Worm (Caenorhabditis elegans) whole organism, young adult: ENCODE results near the gene cutl-27.

Source experiments
- B0336.3 ChIP-seq: fragments of 200-800 bp; sonication (Bioruptor generic); IDR thresholded peaks from 2 replicates; pipeline ENCODE4 v1.3.6; 2022; ENCODE audit warnings: missing genetic modification characterization, missing compliant biosample characterization
- C06A6.2 ChIP-seq: fragments of 200-800 bp; sonication (Bioruptor generic); conservative IDR thresholded peaks from 2 replicates; pipeline ENCODE4 v1.3.6; 2022; ENCODE audit warnings: missing genetic modification characterization, missing compliant biosample characterization
- C17E4.6 ChIP-seq: fragments of 200-800 bp; sonication (Bioruptor generic); IDR thresholded peaks from 2 replicates; pipeline ENCODE4 v1.3.6; 2022; ENCODE audit warnings: missing genetic modification reagents, missing genetic modification characterization, missing compliant biosample characterization
- F10E7.11 ChIP-seq: sonication (generic microtip); optimal IDR thresholded peaks from 2 replicates; lab custom pipeline; 2017; ENCODE audit warnings: mild to moderate bottlenecking, missing genetic modification characterization, moderate library complexity, missing compliant biosample characterization
- F23B12.7 ChIP-seq: sonication (generic microtip); optimal IDR thresholded peaks from 2 replicates; lab custom pipeline; 2017; ENCODE audit warnings: missing genetic modification characterization, mild to moderate bottlenecking, missing compliant biosample characterization, antibody characterized with exemption, moderate library complexity; ENCODE audit not compliant: insufficient read depth
- F49E8.2 ChIP-seq: sonication (generic microtip); optimal IDR thresholded peaks from 3 replicates; lab custom pipeline; 2017; ENCODE audit warnings: missing genetic modification characterization, mild to moderate bottlenecking, missing compliant biosample characterization, antibody characterized with exemption, moderate library complexity; ENCODE audit not compliant: insufficient read depth
- F55B11.4 ChIP-seq: sonication (generic microtip); optimal IDR thresholded peaks from 2 replicates; lab custom pipeline; 2016; ENCODE audit warnings: missing compliant biosample characterization, missing genetic modification characterization, borderline replicate concordance; ENCODE audit not compliant: insufficient read depth
- K12H6.12 ChIP-seq: fragments of 200-800 bp; sonication (Bioruptor generic); optimal IDR thresholded peaks from 2 replicates; lab custom pipeline; 2018; ENCODE audit warnings: mild to moderate bottlenecking, missing genetic modification characterization, missing compliant biosample characterization
- Y53G8AR.9 ChIP-seq: fragments of 200-800 bp; sonication (Bioruptor generic); conservative IDR thresholded peaks from 2 replicates; pipeline ENCODE4 v1.3.6; 2022; ENCODE audit warnings: missing genetic modification reagents, missing genetic modification characterization, missing compliant biosample characterization
- Y56A3A.18 ChIP-seq: fragments of 200-800 bp; sonication (Bioruptor generic); IDR thresholded peaks from 2 replicates; pipeline ENCODE4 v1.3.6; 2022; ENCODE audit warnings: missing genetic modification reagents, missing genetic modification characterization, missing compliant biosample characterization
- Y67H2A.10 ChIP-seq: fragments of 200-800 bp; sonication (Bioruptor generic); conservative IDR thresholded peaks from 2 replicates; pipeline ENCODE4 v1.3.6; 2022; ENCODE audit warnings: missing genetic modification reagents, missing genetic modification characterization, missing compliant biosample characterization
- Y95B8A.8 ChIP-seq: fragments of 200-800 bp; sonication (Bioruptor generic); IDR thresholded peaks from 2 replicates; pipeline ENCODE4 v1.3.6; 2022; ENCODE audit warnings: missing genetic modification reagents, missing genetic modification characterization, missing compliant biosample characterization
- akir-1 ChIP-seq: fragments of 200-800 bp; sonication (Bioruptor generic); optimal IDR thresholded peaks from 2 replicates; lab custom pipeline; 2018; ENCODE audit warnings: mild to moderate bottlenecking, missing genetic modification characterization, moderate library complexity, missing compliant biosample characterization
- ama-1 ChIP-seq, 3 experiments: fragments of 150-350 bp in 1 of 3; sonication (generic microtip) in 2 of 3; optimal IDR thresholded peaks; 2 replicates each; lab custom pipeline; 2014 to 2018; ENCODE audit warnings: missing biosample characterization in 2 of 3, missing genetic modification characterization in 2 of 3, missing genetic modification reagents in 2 of 3
- aptf-2 ChIP-seq: fragments of 200-800 bp; sonication (Bioruptor generic); conservative IDR thresholded peaks from 2 replicates; pipeline ENCODE4 v1.3.6; 2022; ENCODE audit warnings: missing genetic modification reagents, missing genetic modification characterization, missing compliant biosample characterization
- aptf-3 ChIP-seq: fragments of 200-800 bp; sonication (Bioruptor generic); IDR thresholded peaks from 2 replicates; pipeline ENCODE4 v1.3.6; 2022; ENCODE audit warnings: missing genetic modification characterization, missing compliant biosample characterization
- attf-3 ChIP-seq: fragments of 200-800 bp; sonication (Bioruptor generic); conservative IDR thresholded peaks from 2 replicates; pipeline ENCODE4 v1.3.6; 2022; ENCODE audit warnings: missing genetic modification reagents, missing genetic modification characterization, missing compliant biosample characterization
- bed-1 ChIP-seq: fragments of 200-800 bp; sonication (Bioruptor generic); IDR thresholded peaks from 2 replicates; pipeline ENCODE4 v1.3.6; 2022; ENCODE audit warnings: missing genetic modification reagents, missing genetic modification characterization, missing compliant biosample characterization
- ceh-40 ChIP-seq: fragments of 200-800 bp; sonication (Bioruptor generic); IDR thresholded peaks from 2 replicates; pipeline ENCODE4 v1.3.6; 2022; ENCODE audit warnings: missing genetic modification characterization, missing compliant biosample characterization
- ceh-58 ChIP-seq: fragments of 200-800 bp; sonication (Bioruptor generic); IDR thresholded peaks from 2 replicates; pipeline ENCODE4 v1.3.6; 2022; ENCODE audit warnings: missing genetic modification characterization, missing compliant biosample characterization
- chd-7 ChIP-seq: sonication (generic microtip); optimal IDR thresholded peaks from 2 replicates; lab custom pipeline; 2016; ENCODE audit warnings: mild to moderate bottlenecking, missing genetic modification characterization, moderate library complexity, missing compliant biosample characterization
- dox-1 ChIP-seq: fragments of 200-800 bp; sonication (Bioruptor generic); IDR thresholded peaks from 2 replicates; pipeline ENCODE4 v1.3.6; 2022; ENCODE audit warnings: missing genetic modification reagents, missing genetic modification characterization, missing compliant biosample characterization
- efl-1 ChIP-seq: fragments of 150-350 bp; optimal IDR thresholded peaks from 2 replicates; lab custom pipeline; 2014; ENCODE audit warnings: missing biosample characterization, missing genetic modification reagents, missing genetic modification characterization
- egl-44 ChIP-seq: fragments of 200-800 bp; sonication (Bioruptor generic); IDR thresholded peaks from 2 replicates; pipeline ENCODE4 v1.3.6; 2022; ENCODE audit warnings: missing genetic modification reagents, missing genetic modification characterization, missing compliant biosample characterization
- fkh-3 ChIP-seq: sonication (generic microtip); optimal IDR thresholded peaks from 2 replicates; lab custom pipeline; 2016; ENCODE audit warnings: mild to moderate bottlenecking, missing genetic modification characterization, missing compliant biosample characterization
- lag-1 ChIP-seq: fragments of 200-800 bp; sonication (Bioruptor generic); IDR thresholded peaks from 2 replicates; pipeline ENCODE4 v1.3.6; 2022; ENCODE audit warnings: missing genetic modification reagents, missing genetic modification characterization, missing compliant biosample characterization
- lin-54 ChIP-seq: fragments of 200-800 bp; sonication (Bioruptor generic); optimal IDR thresholded peaks from 2 replicates; lab custom pipeline; 2018; ENCODE audit warnings: mild to moderate bottlenecking, missing genetic modification characterization, missing compliant biosample characterization
- lsl-1 ChIP-seq: fragments of 200-800 bp; sonication (Bioruptor generic); optimal IDR thresholded peaks from 2 replicates; lab custom pipeline; 2018; ENCODE audit warnings: mild to moderate bottlenecking, missing genetic modification characterization, moderate library complexity, missing compliant biosample characterization
- madf-6 ChIP-seq: fragments of 200-800 bp; sonication (Bioruptor generic); IDR thresholded peaks from 2 replicates; pipeline ENCODE4 v1.3.6; 2022; ENCODE audit warnings: missing genetic modification reagents, missing genetic modification characterization, missing compliant biosample characterization
- madf-8 ChIP-seq: fragments of 200-800 bp; sonication (Bioruptor generic); conservative IDR thresholded peaks from 2 replicates; pipeline ENCODE4 v1.3.6; 2022; ENCODE audit warnings: missing genetic modification reagents, missing genetic modification characterization, missing compliant biosample characterization
- mxl-1 ChIP-seq: sonication (generic microtip); optimal IDR thresholded peaks from 2 replicates; lab custom pipeline; 2016; ENCODE audit warnings: missing genetic modification characterization, missing compliant biosample characterization
- nhr-27 ChIP-seq: fragments of 200-800 bp; sonication (Bioruptor generic); optimal IDR thresholded peaks from 2 replicates; lab custom pipeline; 2018; ENCODE audit warnings: mild to moderate bottlenecking, missing genetic modification characterization, moderate library complexity, missing compliant biosample characterization
- nhr-80 ChIP-seq: sonication (generic microtip); optimal IDR thresholded peaks from 2 replicates; lab custom pipeline; 2016; ENCODE audit warnings: missing genetic modification characterization, missing compliant biosample characterization
- nhr-90 ChIP-seq: sonication (generic microtip); optimal IDR thresholded peaks from 2 replicates; lab custom pipeline; 2016; ENCODE audit warnings: missing genotype, mild to moderate bottlenecking, missing genetic modification characterization, missing compliant biosample characterization
- pbrm-1 ChIP-seq: fragments of 200-800 bp; sonication (Bioruptor generic); IDR thresholded peaks from 2 replicates; pipeline ENCODE4 v1.3.6; 2022; ENCODE audit warnings: missing genetic modification reagents, missing genetic modification characterization, missing compliant biosample characterization
- pha-4 ChIP-seq: fragments of 150-350 bp; sonication (generic microtip); optimal IDR thresholded peaks from 2 replicates; lab custom pipeline; 2014; ENCODE audit warnings: missing biosample characterization, missing genetic modification reagents, missing genetic modification characterization
- rec-8 ChIP-seq, 2 experiments: sonication (generic microtip); optimal IDR thresholded peaks; 2 replicates each; lab custom pipeline; 2016; ENCODE audit warnings: mild to moderate bottlenecking in 2 of 2, missing genetic modification characterization in 2 of 2, missing genetic modification reagents in 2 of 2, missing genotype in 2 of 2, missing biosample characterization in 1 of 2, missing compliant biosample characterization in 1 of 2, moderate library complexity in 1 of 2
- rpc-1 ChIP-seq, 2 experiments: fragments of 150-350 bp in 1 of 2; sonication (generic microtip) in 1 of 2; optimal IDR thresholded peaks; 2 replicates each; lab custom pipeline; 2014 to 2018; ENCODE audit warnings: missing biosample characterization in 1 of 2, missing genetic modification characterization in 1 of 2, missing genetic modification reagents in 1 of 2, missing genotype in 1 of 2
- sea-2 ChIP-seq: fragments of 200-800 bp; sonication (Bioruptor generic); IDR thresholded peaks from 2 replicates; pipeline ENCODE4 v1.3.6; 2022; ENCODE audit warnings: missing genetic modification characterization, missing compliant biosample characterization
- snpc-4 ChIP-seq, 5 experiments: fragments of 150-350 bp in 1 of 5; sonication (generic microtip) in 4 of 5; optimal IDR thresholded peaks; 2 replicates each; lab custom pipeline; 2014 to 2018; ENCODE audit warnings: missing genetic modification characterization in 5 of 5, missing biosample characterization in 3 of 5, antibody characterized with exemption in 2 of 5, mild to moderate bottlenecking in 2 of 5, missing compliant biosample characterization in 2 of 5, missing genotype in 2 of 5, moderate library complexity in 2 of 5, missing genetic modification reagents in 1 of 5
- tbx-9 ChIP-seq: sonication (generic microtip); optimal IDR thresholded peaks from 2 replicates; lab custom pipeline; 2016; ENCODE audit warnings: borderline replicate concordance, missing genetic modification characterization, inconsistent platforms, missing compliant biosample characterization
- xnd-1 ChIP-seq: sonication (generic microtip); optimal IDR thresholded peaks from 2 replicates; lab custom pipeline; 2016; ENCODE audit warnings: missing genotype, missing genetic modification reagents, missing genetic modification characterization, missing compliant biosample characterization
- zim-3 ChIP-seq: sonication (generic microtip); optimal IDR thresholded peaks from 2 replicates; lab custom pipeline; 2017; ENCODE audit warnings: mild to moderate bottlenecking, missing genetic modification characterization, moderate library complexity, missing compliant biosample characterization
- ztf-18 ChIP-seq: sonication (generic microtip); optimal IDR thresholded peaks from 2 replicates; lab custom pipeline; 2016; ENCODE audit warnings: missing genotype, mild to moderate bottlenecking, missing genetic modification characterization, missing compliant biosample characterization
- ztf-22 ChIP-seq: fragments of 200-800 bp; sonication (Bioruptor generic); optimal IDR thresholded peaks from 2 replicates; lab custom pipeline; 2018; ENCODE audit warnings: mild to moderate bottlenecking, missing genetic modification characterization, moderate library complexity, missing compliant biosample characterization
- ztf-6 ChIP-seq: fragments of 200-800 bp; sonication (Bioruptor generic); IDR thresholded peaks from 2 replicates; pipeline ENCODE4 v1.3.6; 2022; ENCODE audit warnings: missing genetic modification reagents, missing genetic modification characterization, missing compliant biosample characterization

cutl-27 gene

DNA sequence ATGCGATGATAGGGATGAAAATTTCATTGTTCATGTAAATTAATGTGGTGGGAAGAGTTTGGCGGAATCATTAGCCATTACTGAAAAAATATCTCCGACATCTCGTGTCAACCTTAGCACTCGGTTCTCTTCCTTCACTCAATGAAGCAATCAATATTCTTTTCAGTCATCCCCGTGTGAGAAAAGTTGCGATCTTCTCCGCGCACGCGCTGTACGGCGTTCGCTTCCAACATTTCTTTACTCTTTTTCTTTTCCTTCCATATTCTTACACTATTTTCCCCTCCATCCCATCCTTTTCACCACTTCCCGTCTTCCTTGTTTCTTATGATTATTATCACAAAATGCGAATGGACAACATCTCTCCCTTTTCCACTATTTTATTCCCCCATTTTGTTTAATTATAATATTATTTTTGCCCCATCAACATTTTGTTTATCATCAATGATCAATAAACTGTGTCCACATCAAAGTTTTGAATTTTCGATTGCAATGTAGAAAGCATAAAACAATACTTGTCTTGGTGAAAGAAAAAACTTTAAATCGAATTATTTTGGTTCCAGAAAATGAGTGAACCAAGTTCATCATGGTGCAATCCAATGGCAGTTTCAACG lies 18.2 kb upstream of the cutl-27 start, which contains the start of gene mob-1 (continued):
- no peak for TF ChIP-seq zim-3 (tag; lab: Kevin White, UChicago)
- TF ChIP-seq F23B12.7 (tag; lab: Kevin White, UChicago) = no peak
- no peak for TF ChIP-seq attf-3 (GFP tag; lab: Robert Waterston, UW)
- TF ChIP-seq ztf-6 = no peak
- peak; percentile 69 for TF ChIP-seq Y53G8AR.9
- TF ChIP-seq nhr-80 (tag; lab: Kevin White, UChicago) = no peak
- no peak for TF ChIP-seq K12H6.12
- TF ChIP-seq F55B11.4 (tag; lab: Kevin White, UChicago) = no peak
- no peak for TF ChIP-seq ztf-18
- TF ChIP-seq ceh-40 = no peak
- peak; percentile 62 for TF ChIP-seq madf-6 (GFP tag; lab: Robert Waterston, UW)
- TF ChIP-seq Y95B8A.8 (GFP tag; lab: Robert Waterston, UW) = no peak
- TF ChIP-seq dox-1 (GFP tag; lab: Robert Waterston, UW) = peak; percentile 28; the same call in 1 of the 2 replicates
- no peak for TF ChIP-seq sea-2
- no peak for TF ChIP-seq lsl-1
- TF ChIP-seq snpc-4 (GFP tag; optimal IDR thresholded peaks at IDR 0.05; lab: Kevin White, UChicago) = no peak
- TF ChIP-seq snpc-4 (tag; optimal IDR thresholded peaks at IDR 0.05; lab: Kevin White, UChicago) = no peak
- TF ChIP-seq ztf-22 (GFP tag; lab: Kevin White, UChicago) = no peak
- no peak for TF ChIP-seq xnd-1 (tag; lab: Kevin White, UChicago)
- no peak for TF ChIP-seq pha-4 (tag; lab: Kevin White, UChicago)
- TF ChIP-seq lag-1 (GFP tag; lab: Robert Waterston, UW) = no peak
- no peak for TF ChIP-seq efl-1 (GFP tag; lab: Kevin White, UChicago)
- TF ChIP-seq nhr-90 (tag; lab: Kevin White, UChicago) = no peak
- no peak for TF ChIP-seq ceh-58
- 0 out of 2 replicates have a peak, but pooled peaks have one; percentile 8 for TF ChIP-seq aptf-3 (GFP tag; lab: Robert Waterston, UW)
- no peak for TF ChIP-seq C17E4.6
- TF ChIP-seq aptf-2 (GFP tag; lab: Robert Waterston, UW) = no peak
- TF ChIP-seq Y67H2A.10 (GFP tag; lab: Robert Waterston, UW) = no peak
- TF ChIP-seq Y56A3A.18 (GFP tag; lab: Robert Waterston, UW) = no peak
- no peak for TF ChIP-seq fkh-3 (tag; lab: Kevin White, UChicago)
- TF ChIP-seq C06A6.2 (GFP tag; lab: Robert Waterston, UW) = no peak
- TF ChIP-seq ama-1 (optimal IDR thresholded peaks at IDR 0.05; lab: Kevin White, UChicago) = no peak
- no peak for TF ChIP-seq ama-1 (GFP tag; optimal IDR thresholded peaks at IDR 0.05; lab: Kevin White, UChicago)
- TF ChIP-seq akir-1 (GFP tag; lab: Kevin White, UChicago) = no peak
- no peak for TF ChIP-seq rpc-1 (optimal IDR thresholded peaks at IDR 0.05; lab: Kevin White, UChicago)
- no peak for TF ChIP-seq rpc-1 (tag; optimal IDR thresholded peaks at IDR 0.05; lab: Kevin White, UChicago)
- TF ChIP-seq bed-1 (GFP tag; lab: Robert Waterston, UW) = no peak
- no peak for TF ChIP-seq F49E8.2 (tag; lab: Kevin White, UChicago)
- no peak for TF ChIP-seq nhr-27 (tag; lab: Kevin White, UChicago)
- no peak for TF ChIP-seq F10E7.11
- no peak for TF ChIP-seq tbx-9 (tag; lab: Kevin White, UChicago)
- TF ChIP-seq chd-7 (tag; lab: Kevin White, UChicago) = no peak
- no peak for TF ChIP-seq rec-8 (tag; optimal IDR thresholded peaks at IDR 0.05; lab: Kevin White, UChicago)
- no peak for TF ChIP-seq egl-44 (GFP tag; lab: Robert Waterston, UW)
- TF ChIP-seq mxl-1 (tag; lab: Kevin White, UChicago) = no peak
- TF ChIP-seq B0336.3 (GFP tag; lab: Robert Waterston, UW) = peak; percentile 75
- 0 out of 2 replicates have a peak, but pooled peaks have one; percentile 43 for TF ChIP-seq pbrm-1
- peak; percentile 12 for TF ChIP-seq lin-54
- 0 out of 2 replicates have a peak, but pooled peaks have one; percentile 8 for TF ChIP-seq madf-8 (GFP tag; lab: Robert Waterston, UW)
